Worm (Caenorhabditis elegans) whole organism, L4 larva: Measurements from ENCODE around the gene C06E2.2.

Experiments
- D1046.2 ChIP-seq: fragments of 200-800 bp; sonication (Bioruptor generic); IDR thresholded peaks from 2 replicates; pipeline ENCODE4 v1.3.6; 2022; ENCODE audit warnings: missing genetic modification characterization, missing compliant biosample characterization
- F10B5.3 ChIP-seq: sonication (generic microtip); optimal IDR thresholded peaks from 2 replicates; lab custom pipeline; 2016; ENCODE audit warnings: mild to moderate bottlenecking, missing genetic modification characterization, missing compliant biosample characterization
- F44E2.7 ChIP-seq: fragments of 200-800 bp; sonication (Bioruptor generic); IDR thresholded peaks from 2 replicates; pipeline ENCODE4 v2.1.2; 2022; ENCODE audit warnings: missing genetic modification characterization, missing compliant biosample characterization
- R02D3.7 ChIP-seq: fragments of 150-350 bp; sonication (generic microtip); optimal IDR thresholded peaks from 3 replicates; lab custom pipeline; 2014; ENCODE audit warnings: missing biosample characterization, missing genetic modification characterization
- T20F7.1 ChIP-seq: fragments of 200-800 bp; sonication (Bioruptor generic); optimal IDR thresholded peaks from 2 replicates; lab custom pipeline; 2018; ENCODE audit warnings: mild to moderate bottlenecking, missing genetic modification characterization, missing compliant biosample characterization
- T26A8.4 ChIP-seq: fragments of 200-800 bp; sonication (Bioruptor generic); IDR thresholded peaks from 2 replicates; pipeline ENCODE4 v1.3.6; 2022; ENCODE audit warnings: missing genetic modification characterization, missing compliant biosample characterization
- Y48G9A.11 ChIP-seq: fragments of 200-800 bp; sonication (Bioruptor generic); IDR thresholded peaks from 2 replicates; pipeline ENCODE4 v1.3.6; 2022; ENCODE audit warnings: missing genetic modification reagents, missing genetic modification characterization, missing compliant biosample characterization
- Y75B8A.6 ChIP-seq: fragments of 200-800 bp; sonication (Bioruptor generic); IDR thresholded peaks from 2 replicates; pipeline ENCODE4 v1.3.6; 2022; ENCODE audit warnings: missing genetic modification reagents, missing genetic modification characterization, missing compliant biosample characterization
- ZK337.2 ChIP-seq: fragments of 200-800 bp; sonication (Bioruptor generic); IDR thresholded peaks from 2 replicates; pipeline ENCODE4 v1.3.6; 2022; ENCODE audit warnings: missing genetic modification reagents, missing genetic modification characterization, missing compliant biosample characterization
- ZK546.5 ChIP-seq, 2 experiments: sonication (generic microtip); optimal IDR thresholded peaks; 2 replicates each; lab custom pipeline; 2017; ENCODE audit warnings: missing biosample characterization in 2 of 2, missing genetic modification characterization in 2 of 2
- aha-1 ChIP-seq: fragments of 150-350 bp; peaks from one replicate; lab custom pipeline; 2014; ENCODE audit warnings: missing biosample characterization, missing genetic modification characterization
- ceh-20 ChIP-seq: fragments of 200-800 bp; sonication (Bioruptor generic); IDR thresholded peaks from 2 replicates; pipeline ENCODE4 v1.3.6; 2022; ENCODE audit warnings: missing genetic modification reagents, missing genetic modification characterization, missing compliant biosample characterization
- ceh-28 ChIP-seq: fragments of 150-350 bp; optimal IDR thresholded peaks from 2 replicates; lab custom pipeline; 2014; ENCODE audit warnings: missing biosample characterization, missing genetic modification reagents, missing genetic modification characterization
- ceh-44 ChIP-seq: fragments of 200-800 bp; sonication (Bioruptor generic); IDR thresholded peaks from 2 replicates; pipeline ENCODE4 v1.3.6; 2022; ENCODE audit warnings: missing genetic modification reagents, missing genetic modification characterization, missing compliant biosample characterization
- cey-2 ChIP-seq: sonication (generic microtip); optimal IDR thresholded peaks from 3 replicates; lab custom pipeline; 2017; ENCODE audit warnings: missing genetic modification characterization, mild to moderate bottlenecking, missing compliant biosample characterization, antibody characterized with exemption, borderline replicate concordance; ENCODE audit not compliant: insufficient read depth
- ctbp-1 ChIP-seq: fragments of 200-800 bp; sonication (Bioruptor generic); IDR thresholded peaks from 2 replicates; pipeline ENCODE4 v1.3.6; 2022; ENCODE audit warnings: missing genetic modification reagents, missing genetic modification characterization, missing compliant biosample characterization
- daf-16 ChIP-seq, 3 experiments: sonication (generic microtip); optimal IDR thresholded peaks; 2 replicates each; lab custom pipeline; 2016 to 2017; ENCODE audit warnings: missing genetic modification characterization in 3 of 3, missing genetic modification reagents in 3 of 3, mild to moderate bottlenecking in 2 of 3, missing compliant biosample characterization in 2 of 3, missing biosample characterization in 1 of 3, moderate library complexity in 1 of 3
- dmd-9 ChIP-seq: fragments of 200-800 bp; sonication (Bioruptor generic); IDR thresholded peaks from 2 replicates; pipeline ENCODE4 v1.3.6; 2022; ENCODE audit warnings: missing genetic modification reagents, missing genetic modification characterization, missing compliant biosample characterization
- dpl-1 ChIP-seq: fragments of 150-350 bp; optimal IDR thresholded peaks from 2 replicates; lab custom pipeline; 2014; ENCODE audit warnings: missing biosample characterization, missing genetic modification reagents, missing genetic modification characterization
- egl-27 ChIP-seq: sonication (generic microtip); optimal IDR thresholded peaks from 3 replicates; lab custom pipeline; 2017; ENCODE audit warnings: missing biosample characterization, missing genetic modification reagents, missing genetic modification characterization
- gei-8 ChIP-seq: fragments of 200-800 bp; sonication (Bioruptor generic); optimal IDR thresholded peaks from 2 replicates; lab custom pipeline; 2018; ENCODE audit warnings: mild to moderate bottlenecking, missing genetic modification characterization, missing compliant biosample characterization
- lin-15B ChIP-seq: fragments of 150-350 bp; sonication (generic microtip); optimal IDR thresholded peaks from 3 replicates; lab custom pipeline; 2014; ENCODE audit warnings: missing biosample characterization, missing genetic modification characterization
- lin-38 ChIP-seq: fragments of 200-800 bp; sonication (Bioruptor generic); IDR thresholded peaks from 2 replicates; pipeline ENCODE4 v1.3.6; 2022; ENCODE audit warnings: missing genetic modification reagents, missing genetic modification characterization, missing compliant biosample characterization
- nhr-11 ChIP-seq: fragments of 150-350 bp; optimal IDR thresholded peaks from 2 replicates; lab custom pipeline; 2014; ENCODE audit warnings: missing biosample characterization, missing genetic modification characterization
- nhr-28 ChIP-seq: fragments of 150-350 bp; optimal IDR thresholded peaks from 2 replicates; lab custom pipeline; 2014; ENCODE audit warnings: missing biosample characterization, missing genetic modification characterization
- nhr-42 ChIP-seq: fragments of 200-800 bp; sonication (Bioruptor generic); IDR thresholded peaks from 2 replicates; pipeline ENCODE4 v1.3.6; 2022; ENCODE audit warnings: missing genetic modification characterization, missing compliant biosample characterization
- nhr-76 ChIP-seq: fragments of 150-350 bp; optimal IDR thresholded peaks from 2 replicates; lab custom pipeline; 2014; ENCODE audit warnings: missing biosample characterization, missing genetic modification characterization
- pha-4 ChIP-seq, 2 experiments: fragments of 150-350 bp in 1 of 2; fragments of 200-800 bp in 1 of 2; sonication (Bioruptor generic) in 1 of 2; IDR thresholded peaks in 1 of 2; optimal IDR thresholded peaks in 1 of 2; 2 replicates each; pipeline versions ENCODE4 v1.3.6 to Lab custom; 2014 to 2022; ENCODE audit warnings: missing genetic modification characterization in 2 of 2, missing genetic modification reagents in 2 of 2, missing biosample characterization in 1 of 2, missing compliant biosample characterization in 1 of 2
- rbr-2 ChIP-seq: sonication (generic microtip); optimal IDR thresholded peaks from 2 replicates; lab custom pipeline; 2016; ENCODE audit warnings: missing genotype, missing genetic modification characterization, missing compliant biosample characterization
- saeg-2 ChIP-seq: fragments of 200-800 bp; sonication (Bioruptor generic); IDR thresholded peaks from 2 replicates; pipeline ENCODE4 v1.3.6; 2022; ENCODE audit warnings: missing genetic modification reagents, missing genetic modification characterization, missing compliant biosample characterization
- sdz-12 ChIP-seq: fragments of 200-800 bp; sonication (Bioruptor generic); optimal IDR thresholded peaks from 2 replicates; lab custom pipeline; 2018; ENCODE audit warnings: mild to moderate bottlenecking, missing genetic modification characterization, missing compliant biosample characterization
- set-16 ChIP-seq: fragments of 200-800 bp; sonication (Bioruptor generic); IDR thresholded peaks from 2 replicates; pipeline ENCODE4 v1.3.6; 2022; ENCODE audit warnings: missing genetic modification reagents, missing genetic modification characterization, missing compliant biosample characterization
- tag-97 ChIP-seq: fragments of 200-800 bp; sonication (Bioruptor generic); IDR thresholded peaks from 2 replicates; pipeline ENCODE4 v1.3.6; 2022; ENCODE audit warnings: missing genetic modification characterization, missing compliant biosample characterization
- vab-7 ChIP-seq: fragments of 200-800 bp; sonication (Bioruptor generic); IDR thresholded peaks from 2 replicates; pipeline ENCODE4 v1.3.6; 2022; ENCODE audit warnings: missing genetic modification reagents, missing genetic modification characterization, missing compliant biosample characterization
- zfp-3 ChIP-seq: fragments of 200-800 bp; sonication (Bioruptor generic); conservative IDR thresholded peaks from 2 replicates; pipeline ENCODE4 v1.3.6; 2022; ENCODE audit warnings: missing genetic modification reagents, missing genetic modification characterization, missing compliant biosample characterization
- zip-2 ChIP-seq: fragments of 150-350 bp; optimal IDR thresholded peaks from 2 replicates; lab custom pipeline; 2014; ENCODE audit warnings: missing biosample characterization, missing genetic modification characterization

C06E2.2 gene

DNA sequence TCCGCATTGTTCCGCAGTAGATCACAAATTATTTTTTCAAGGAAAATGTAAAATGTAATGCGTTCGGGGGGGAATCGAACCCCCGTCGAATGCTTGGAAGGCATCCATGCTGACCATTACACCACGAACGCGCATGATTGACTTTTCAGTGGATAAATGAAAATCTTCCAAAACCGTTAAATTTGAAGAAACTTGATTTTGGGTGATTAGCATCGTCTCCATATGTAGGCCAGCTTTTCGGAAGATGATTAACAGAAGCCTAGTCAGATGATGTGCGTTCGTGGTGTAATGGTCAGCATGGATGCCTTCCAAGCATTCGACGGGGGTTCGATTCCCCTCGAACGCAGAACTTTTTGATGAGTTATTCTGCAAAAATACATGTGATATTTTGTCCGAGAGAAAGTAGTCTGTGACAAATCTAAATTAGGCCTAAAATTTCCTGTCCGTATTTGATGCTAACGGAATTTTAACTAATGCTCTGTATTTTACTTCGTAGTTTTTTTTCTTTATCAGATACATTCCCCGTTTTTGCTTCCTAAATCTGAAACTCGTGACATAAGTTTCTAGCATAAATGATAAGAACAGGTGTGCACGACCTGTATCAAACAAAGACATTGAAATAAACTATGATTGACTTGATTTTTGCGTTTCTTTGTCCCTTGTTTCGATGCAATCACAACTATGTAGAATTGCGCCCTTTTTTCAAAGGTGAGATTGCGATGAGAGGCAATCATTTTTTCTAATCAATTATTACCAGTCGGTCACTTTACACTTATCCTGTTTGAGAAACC is 32.8 kb upstream of the C06E2.2 start, which contains the start of gene C28G1.10 (continued):
- TF ChIP-seq F10B5.3 = no peak
- TF ChIP-seq dpl-1 (GFP tag; lab: Kevin White, UChicago) = peak; percentile 3
- peak; percentile 80 for TF ChIP-seq F44E2.7
- TF ChIP-seq rbr-2 (tag; lab: Kevin White, UChicago) = no peak
- 0 out of 2 replicates have a peak, but pooled peaks have one; percentile 34 for TF ChIP-seq dmd-9 (GFP tag; lab: Robert Waterston, UW)
- no peak for TF ChIP-seq lin-15B (tag; lab: Kevin White, UChicago)
- peak; percentile 69 for TF ChIP-seq nhr-28
- no peak for TF ChIP-seq sdz-12 (GFP tag; lab: Kevin White, UChicago)
- TF ChIP-seq gei-8 (GFP tag; lab: Kevin White, UChicago) = no peak
- TF ChIP-seq T26A8.4 (GFP tag; lab: Robert Waterston, UW) = peak; percentile 81
- peak; percentile 63 for TF ChIP-seq lin-38 (GFP tag; lab: Robert Waterston, UW)
- no peak for TF ChIP-seq aha-1 (tag; lab: Kevin White, UChicago)
- TF ChIP-seq egl-27 (tag; lab: Kevin White, UChicago) = no peak
- TF ChIP-seq Y48G9A.11 (GFP tag; lab: Robert Waterston, UW) = no peak
- peak; percentile 68; the same call in 1 of the 2 replicates for TF ChIP-seq pha-4 (GFP tag; IDR thresholded peaks at IDR 0.05; lab: Robert Waterston, UW)
- no peak for TF ChIP-seq pha-4 (tag; optimal IDR thresholded peaks at IDR 0.05; lab: Kevin White, UChicago)
- TF ChIP-seq tag-97 = no peak
- TF ChIP-seq T20F7.1 = no peak
- TF ChIP-seq cey-2 = no peak
- peak; percentile 61 for TF ChIP-seq ZK337.2
- TF ChIP-seq ceh-44 (GFP tag; lab: Robert Waterston, UW) = no peak
- TF ChIP-seq Y75B8A.6 (GFP tag; lab: Robert Waterston, UW) = peak; percentile 4; the same call in 1 of the 2 replicates
- no peak for TF ChIP-seq zip-2 (tag; lab: Kevin White, UChicago)
- 0 out of 2 replicates have a peak, but pooled peaks have one; percentile 12 for TF ChIP-seq zfp-3 (GFP tag; lab: Robert Waterston, UW)
- TF ChIP-seq ceh-28 (tag; lab: Kevin White, UChicago) = no peak
- peak; percentile 66 for TF ChIP-seq vab-7
- no peak for TF ChIP-seq nhr-11 (tag; lab: Kevin White, UChicago)
- peak; percentile 42; the same call in 1 of the 2 replicates for TF ChIP-seq saeg-2 (GFP tag; lab: Robert Waterston, UW)
- no peak for TF ChIP-seq daf-16 (GFP tag; optimal IDR thresholded peaks at IDR 0.05; lab: Kevin White, UChicago)
- no peak for TF ChIP-seq daf-16 (tag; optimal IDR thresholded peaks at IDR 0.05; lab: Kevin White, UChicago)
- no peak for TF ChIP-seq ceh-20 (GFP tag; lab: Robert Waterston, UW)

DNA sequence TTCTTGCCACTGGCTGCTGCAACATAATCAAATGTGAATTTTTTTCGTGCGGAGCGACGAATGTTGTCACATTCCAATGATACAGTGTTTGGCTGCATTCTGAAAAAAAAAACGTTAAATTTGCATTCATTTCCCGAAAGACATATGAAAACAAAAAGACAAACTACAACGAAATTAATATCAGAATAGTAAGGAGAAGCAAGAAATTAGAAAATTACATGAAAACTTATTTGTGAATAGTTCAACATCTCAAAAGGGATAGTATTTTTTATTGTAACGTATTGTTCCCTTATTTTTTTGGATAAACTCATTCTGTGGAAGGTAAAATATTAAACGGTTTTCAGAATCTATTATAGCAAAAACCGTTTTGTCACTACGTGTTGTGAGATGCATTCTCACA is 25.9 kb upstream of the C06E2.2 start, which contains the start of gene sprp-4:
Gene sprp-4, minus strand, starts transcription at position 101 of the 400 bp plus-strand sequence.
- no peak for TF ChIP-seq set-16 (GFP tag; lab: Robert Waterston, UW)
- TF ChIP-seq ZK546.5 (tag; optimal IDR thresholded peaks at IDR 0.05; lab: Kevin White, UChicago) = no peak
- no peak for TF ChIP-seq nhr-76 (tag; lab: Kevin White, UChicago)
- TF ChIP-seq nhr-42 = no peak
- TF ChIP-seq ctbp-1 (GFP tag; lab: Robert Waterston, UW) = no peak
- no peak for TF ChIP-seq R02D3.7 (tag; lab: Kevin White, UChicago)
- no peak for TF ChIP-seq D1046.2 (GFP tag; lab: Robert Waterston, UW)

DNA sequence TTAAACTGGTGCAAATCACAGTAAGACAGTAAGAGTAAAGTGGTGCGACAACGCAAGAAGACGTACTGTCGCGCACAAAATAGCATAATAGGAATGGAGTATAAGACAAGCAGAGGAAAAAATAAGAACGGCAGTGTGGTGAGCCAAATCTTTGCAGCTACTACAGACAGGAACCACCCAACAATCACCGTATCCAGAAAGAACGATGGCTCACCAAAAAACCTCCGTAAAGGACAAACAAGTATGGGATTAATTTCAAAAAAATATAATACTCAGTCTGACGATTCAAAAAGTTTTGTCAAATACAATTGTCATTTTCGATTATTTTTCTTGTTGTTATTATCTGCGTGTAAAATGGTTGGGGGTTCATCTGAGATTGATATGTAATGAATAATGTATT is 25.0 kb upstream of the C06E2.2 start:
- TF ChIP-seq ctbp-1 (GFP tag; lab: Robert Waterston, UW) (no peak), vab-7 (no peak), aha-1 (tag; lab: Kevin White, UChicago) (peak; percentile 93)
- TF ChIP-seq, all 104 proteins: peak for 1
